Worm (Caenorhabditis elegans) whole organism, late embryonic: Measurements from ENCODE around the gene Y43B11AL.1.

Source experiments
- C08G9.2 ChIP-seq: sonication (generic microtip); optimal IDR thresholded peaks from 2 replicates; lab custom pipeline; 2016; ENCODE audit warnings: mild to moderate bottlenecking, missing genetic modification characterization, moderate library complexity, missing compliant biosample characterization
- K02D7.2 ChIP-seq: sonication (generic microtip); optimal IDR thresholded peaks from 2 replicates; lab custom pipeline; 2017; ENCODE audit warnings: mild to moderate bottlenecking, missing genetic modification characterization, missing compliant biosample characterization
- K09A11.1 ChIP-seq: sonication (generic microtip); optimal IDR thresholded peaks from 2 replicates; lab custom pipeline; 2017; ENCODE audit warnings: antibody characterized with exemption, mild to moderate bottlenecking, missing genetic modification characterization, missing compliant biosample characterization; ENCODE audit not compliant: insufficient read depth
- T23F11.4 ChIP-seq: fragments of 200-800 bp; sonication (Bioruptor generic); optimal IDR thresholded peaks from 2 replicates; lab custom pipeline; 2018; ENCODE audit warnings: mild to moderate bottlenecking, missing genetic modification characterization, missing compliant biosample characterization
- Y22D7AL.16 ChIP-seq: sonication (generic microtip); optimal IDR thresholded peaks from 2 replicates; lab custom pipeline; 2016; ENCODE audit warnings: missing genetic modification characterization, missing compliant biosample characterization
- ahr-1 ChIP-seq: sonication (generic microtip); optimal IDR thresholded peaks from 2 replicates; lab custom pipeline; 2016; ENCODE audit warnings: missing genetic modification characterization, missing compliant biosample characterization
- ceh-14 ChIP-seq: sonication (generic microtip); optimal IDR thresholded peaks from 2 replicates; lab custom pipeline; 2016; ENCODE audit warnings: missing genotype, missing genetic modification characterization, missing compliant biosample characterization
- ceh-18 ChIP-seq: sonication (generic microtip); optimal IDR thresholded peaks from 2 replicates; lab custom pipeline; 2016; ENCODE audit warnings: missing genetic modification characterization, missing compliant biosample characterization
- ceh-22 ChIP-seq: sonication (generic microtip); optimal IDR thresholded peaks from 2 replicates; lab custom pipeline; 2017; ENCODE audit warnings: missing biosample characterization, missing genetic modification characterization
- ceh-24 ChIP-seq: sonication (generic microtip); optimal IDR thresholded peaks from 2 replicates; lab custom pipeline; 2016; ENCODE audit warnings: mild to moderate bottlenecking, missing genetic modification characterization, missing compliant biosample characterization
- ceh-31 ChIP-seq: sonication (generic microtip); optimal IDR thresholded peaks from 2 replicates; lab custom pipeline; 2016; ENCODE audit warnings: missing genetic modification characterization, missing compliant biosample characterization
- ceh-34 ChIP-seq: sonication (generic microtip); optimal IDR thresholded peaks from 2 replicates; lab custom pipeline; 2016; ENCODE audit warnings: mild to moderate bottlenecking, missing genetic modification characterization, missing compliant biosample characterization
- ceh-45 ChIP-seq: fragments of 200-800 bp; sonication (Bioruptor generic); IDR thresholded peaks from 2 replicates; pipeline ENCODE4 v1.3.6; 2022; ENCODE audit warnings: missing genetic modification reagents, missing genetic modification characterization, missing compliant biosample characterization
- ceh-48 ChIP-seq: sonication (generic microtip); optimal IDR thresholded peaks from 2 replicates; lab custom pipeline; 2016; ENCODE audit warnings: missing genetic modification characterization, inconsistent platforms, missing compliant biosample characterization
- ceh-6 ChIP-seq: fragments of 200-800 bp; sonication (Bioruptor generic); optimal IDR thresholded peaks from 2 replicates; lab custom pipeline; 2018; ENCODE audit warnings: mild to moderate bottlenecking, missing genetic modification characterization, missing compliant biosample characterization
- che-1 ChIP-seq: sonication (generic microtip); optimal IDR thresholded peaks from 2 replicates; lab custom pipeline; 2016; ENCODE audit warnings: mild to moderate bottlenecking, missing genetic modification characterization, missing compliant biosample characterization
- dmd-4 ChIP-seq: sonication (generic microtip); optimal IDR thresholded peaks from 2 replicates; lab custom pipeline; 2016; ENCODE audit warnings: borderline replicate concordance, missing genetic modification characterization, missing compliant biosample characterization
- elt-2 ChIP-seq: sonication (generic microtip); optimal IDR thresholded peaks from 2 replicates; lab custom pipeline; 2016; ENCODE audit warnings: missing genetic modification reagents, missing genetic modification characterization, missing compliant biosample characterization
- elt-4 ChIP-seq: sonication (generic microtip); optimal IDR thresholded peaks from 2 replicates; lab custom pipeline; 2016; ENCODE audit warnings: missing genetic modification characterization, missing compliant biosample characterization
- ets-4 ChIP-seq: sonication (generic microtip); optimal IDR thresholded peaks from 2 replicates; lab custom pipeline; 2016; ENCODE audit warnings: missing genetic modification characterization, missing compliant biosample characterization
- fax-1 ChIP-seq: sonication (generic microtip); optimal IDR thresholded peaks from 2 replicates; lab custom pipeline; 2016; ENCODE audit warnings: missing genotype, missing genetic modification characterization, missing compliant biosample characterization
- fkh-10 ChIP-seq: fragments of 150-350 bp; optimal IDR thresholded peaks from 2 replicates; lab custom pipeline; 2014; ENCODE audit warnings: missing biosample characterization, missing genetic modification reagents, missing genetic modification characterization
- fkh-6 ChIP-seq: sonication (generic microtip); optimal IDR thresholded peaks from 2 replicates; lab custom pipeline; 2016; ENCODE audit warnings: missing genetic modification characterization, missing compliant biosample characterization
- gmeb-2 ChIP-seq: sonication (generic microtip); optimal IDR thresholded peaks from 2 replicates; lab custom pipeline; 2016; ENCODE audit warnings: missing genetic modification characterization, inconsistent platforms, missing compliant biosample characterization
- hlh-13 ChIP-seq: fragments of 200-800 bp; sonication (Bioruptor generic); optimal IDR thresholded peaks from 2 replicates; lab custom pipeline; 2018; ENCODE audit warnings: mild to moderate bottlenecking, missing genetic modification characterization, missing compliant biosample characterization
- hlh-15 ChIP-seq: sonication (generic microtip); optimal IDR thresholded peaks from 2 replicates; lab custom pipeline; 2016; ENCODE audit warnings: missing genetic modification characterization, missing compliant biosample characterization
- hlh-30 ChIP-seq: sonication (generic microtip); optimal IDR thresholded peaks from 2 replicates; lab custom pipeline; 2017; ENCODE audit warnings: antibody characterized with exemption, missing genetic modification characterization, missing compliant biosample characterization; ENCODE audit not compliant: insufficient read depth
- hlh-8 ChIP-seq: sonication (generic microtip); optimal IDR thresholded peaks from 2 replicates; lab custom pipeline; 2016; ENCODE audit warnings: missing genotype, missing genetic modification characterization, missing compliant biosample characterization
- lin-11 ChIP-seq: fragments of 200-800 bp; sonication (Bioruptor generic); optimal IDR thresholded peaks from 2 replicates; lab custom pipeline; 2018; ENCODE audit warnings: mild to moderate bottlenecking, missing genetic modification characterization, missing compliant biosample characterization
- madf-2 ChIP-seq: sonication (generic microtip); optimal IDR thresholded peaks from 2 replicates; lab custom pipeline; 2017; ENCODE audit warnings: missing genetic modification characterization, missing compliant biosample characterization
- mec-3 ChIP-seq: sonication (generic microtip); optimal IDR thresholded peaks from 2 replicates; lab custom pipeline; 2016; ENCODE audit warnings: borderline replicate concordance, missing genetic modification characterization, missing compliant biosample characterization
- nfya-1 ChIP-seq: sonication (generic microtip); optimal IDR thresholded peaks from 2 replicates; lab custom pipeline; 2017; ENCODE audit warnings: missing genetic modification characterization, mild to moderate bottlenecking, missing compliant biosample characterization, antibody characterized with exemption, moderate library complexity
- nhr-11 ChIP-seq: fragments of 150-350 bp; optimal IDR thresholded peaks from 2 replicates; lab custom pipeline; 2014; ENCODE audit warnings: missing biosample characterization, missing genetic modification characterization
- npax-4 ChIP-seq: sonication (generic microtip); optimal IDR thresholded peaks from 2 replicates; lab custom pipeline; 2016; ENCODE audit warnings: missing genetic modification characterization, missing compliant biosample characterization
- odd-2 ChIP-seq: sonication (generic microtip); optimal IDR thresholded peaks from 2 replicates; lab custom pipeline; 2017; ENCODE audit warnings: antibody characterized with exemption, mild to moderate bottlenecking, missing genetic modification characterization, missing compliant biosample characterization
- pag-3 ChIP-seq: sonication (generic microtip); optimal IDR thresholded peaks from 2 replicates; lab custom pipeline; 2016; ENCODE audit warnings: missing compliant biosample characterization, missing genetic modification characterization, borderline replicate concordance
- pat-9 ChIP-seq: fragments of 200-800 bp; sonication (Bioruptor generic); optimal IDR thresholded peaks from 2 replicates; lab custom pipeline; 2018; ENCODE audit warnings: mild to moderate bottlenecking, missing genetic modification characterization, moderate library complexity, missing compliant biosample characterization
- pax-1 ChIP-seq: fragments of 150-350 bp; optimal IDR thresholded peaks from 2 replicates; lab custom pipeline; 2014; ENCODE audit warnings: missing biosample characterization, missing genetic modification characterization
- pha-2 ChIP-seq: sonication (generic microtip); optimal IDR thresholded peaks from 2 replicates; lab custom pipeline; 2017; ENCODE audit warnings: mild to moderate bottlenecking, missing genetic modification characterization, missing compliant biosample characterization
- pha-4 ChIP-seq: fragments of 150-350 bp; optimal IDR thresholded peaks from 2 replicates; lab custom pipeline; 2018; ENCODE audit warnings: missing biosample characterization, missing genetic modification reagents, missing genetic modification characterization
- pqm-1 ChIP-seq: sonication (generic microtip); optimal IDR thresholded peaks from 2 replicates; lab custom pipeline; 2016; ENCODE audit warnings: missing genetic modification characterization, missing compliant biosample characterization
- ref-2 ChIP-seq: sonication (generic microtip); optimal IDR thresholded peaks from 2 replicates; lab custom pipeline; 2016; ENCODE audit warnings: missing genetic modification characterization, missing compliant biosample characterization
- sox-2 ChIP-seq: fragments of 200-800 bp; sonication (Bioruptor generic); IDR thresholded peaks from 2 replicates; pipeline ENCODE4 v1.3.6; 2022; ENCODE audit warnings: missing genetic modification reagents, missing genetic modification characterization, missing compliant biosample characterization
- sox-4 ChIP-seq: sonication (generic microtip); optimal IDR thresholded peaks from 2 replicates; lab custom pipeline; 2017; ENCODE audit warnings: mild to moderate bottlenecking, missing genetic modification characterization, inconsistent platforms, missing compliant biosample characterization
- tbx-2 ChIP-seq: sonication (generic microtip); optimal IDR thresholded peaks from 2 replicates; lab custom pipeline; 2016; ENCODE audit warnings: missing genetic modification characterization, missing compliant biosample characterization
- tbx-7 ChIP-seq: sonication (generic microtip); optimal IDR thresholded peaks from 2 replicates; lab custom pipeline; 2016; ENCODE audit warnings: missing genotype, missing genetic modification characterization, missing compliant biosample characterization
- unc-3 ChIP-seq, 2 experiments: fragments of 200-800 bp in 1 of 2; sonication (Bioruptor generic) in 1 of 2; sonication (generic microtip) in 1 of 2; conservative IDR thresholded peaks in 1 of 2; optimal IDR thresholded peaks in 1 of 2; 2 replicates each; pipeline versions ENCODE4 v1.3.6 to Lab custom; 2016 to 2022; ENCODE audit warnings: missing compliant biosample characterization in 2 of 2, missing genetic modification characterization in 2 of 2, missing genetic modification reagents in 1 of 2
- unc-42 ChIP-seq: sonication (generic microtip); optimal IDR thresholded peaks from 2 replicates; lab custom pipeline; 2016; ENCODE audit warnings: missing genotype, missing genetic modification characterization, missing compliant biosample characterization
- unc-55 ChIP-seq: sonication (generic microtip); optimal IDR thresholded peaks from 2 replicates; lab custom pipeline; 2017; ENCODE audit warnings: missing biosample characterization, missing genetic modification reagents, missing genetic modification characterization
- zip-5 ChIP-seq: sonication (generic microtip); optimal IDR thresholded peaks from 2 replicates; lab custom pipeline; 2016; ENCODE audit warnings: missing genetic modification characterization, missing compliant biosample characterization

The Y43B11AL.1 gene

ce11 chrIV:7039476-7040261 is 25.5 kb upstream of the Y43B11AL.1 start, which contains the start of the genes cogc-2 and klp-18:
Gene cogc-2 (minus strand): TSS chrIV:7039580.
Gene klp-18 (plus strand): TSS chrIV:7040211.
- TF ChIP-seq ceh-48 (peak; percentile 20), tbx-2 (tag; lab: Kevin White, UChicago) (peak; percentile 72), elt-4 (tag; lab: Kevin White, UChicago) (no peak), Y22D7AL.16 (tag; lab: Kevin White, UChicago) (peak; percentile 22), ceh-31 (tag; lab: Kevin White, UChicago) (peak; percentile 71), ceh-22 (tag; lab: Kevin White, UChicago) (no peak), mec-3 (tag; lab: Kevin White, UChicago) (no peak), ref-2 (tag; lab: Kevin White, UChicago) (peak; percentile 78), pha-4 (tag; lab: Kevin White, UChicago) (no peak), ceh-6 (GFP tag; lab: Kevin White, UChicago) (peak; percentile 45), hlh-13 (GFP tag; lab: Kevin White, UChicago) (no peak), unc-55 (GFP tag; lab: Kevin White, UChicago) (no peak), nhr-11 (tag; lab: Kevin White, UChicago) (no peak), ceh-34 (tag; lab: Kevin White, UChicago) (peak; percentile 44), hlh-15 (tag; lab: Kevin White, UChicago) (no peak), madf-2 (tag; lab: Kevin White, UChicago) (peak; percentile 30), pqm-1 (tag; lab: Kevin White, UChicago) (no peak), hlh-30 (peak; percentile 71), ceh-24 (tag; lab: Kevin White, UChicago) (no peak), zip-5 (tag; lab: Kevin White, UChicago) (peak; percentile 18), sox-2 (GFP tag; lab: Robert Waterston, UW) (no peak), tbx-7 (tag; lab: Kevin White, UChicago) (peak; percentile 11), nfya-1 (tag; lab: Kevin White, UChicago) (peak; percentile 76), hlh-8 (peak; percentile 44), npax-4 (tag; lab: Kevin White, UChicago) (peak; percentile 19), T23F11.4 (GFP tag; lab: Kevin White, UChicago) (no peak), fkh-10 (peak; percentile 4), odd-2 (tag; lab: Kevin White, UChicago) (peak; percentile 16), K02D7.2 (tag; lab: Kevin White, UChicago) (no peak), pag-3 (tag; lab: Kevin White, UChicago) (no peak), lin-11 (tag; lab: Kevin White, UChicago) (peak; percentile 29), dmd-4 (tag; lab: Kevin White, UChicago) (no peak), ets-4 (tag; lab: Kevin White, UChicago) (peak; percentile 24), gmeb-2 (tag; lab: Kevin White, UChicago) (peak; percentile 72), fax-1 (tag; lab: Kevin White, UChicago) (peak; percentile 46), unc-3 (GFP tag; conservative IDR thresholded peaks at IDR 0.05; lab: Robert Waterston, UW) (no peak), unc-3 (tag; optimal IDR thresholded peaks at IDR 0.05; lab: Kevin White, UChicago) (peak; percentile 45), che-1 (tag; lab: Kevin White, UChicago) (peak; percentile 47), pax-1 (tag; lab: Kevin White, UChicago) (peak; percentile 46), ahr-1 (peak; percentile 47), elt-2 (tag; lab: Kevin White, UChicago) (peak; percentile 80), pha-2 (tag; lab: Kevin White, UChicago) (peak; percentile 52), C08G9.2 (tag; lab: Kevin White, UChicago) (peak; percentile 21), ceh-45 (GFP tag; lab: Robert Waterston, UW) (0 out of 2 replicates have a peak, but pooled peaks have one; percentile 15), K09A11.1 (tag; lab: Kevin White, UChicago) (peak; percentile 53), pat-9 (peak; percentile 9), unc-42 (tag; lab: Kevin White, UChicago) (peak; percentile 45), sox-4 (tag; lab: Kevin White, UChicago) (peak; percentile 67), ceh-14 (tag; lab: Kevin White, UChicago) (peak; percentile 62), ceh-18 (peak; percentile 45), fkh-6 (peak; percentile 36)
